Worm (Caenorhabditis elegans): ENCODE measurements around the gene pkg-2.

The pkg-2 gene

DNA sequence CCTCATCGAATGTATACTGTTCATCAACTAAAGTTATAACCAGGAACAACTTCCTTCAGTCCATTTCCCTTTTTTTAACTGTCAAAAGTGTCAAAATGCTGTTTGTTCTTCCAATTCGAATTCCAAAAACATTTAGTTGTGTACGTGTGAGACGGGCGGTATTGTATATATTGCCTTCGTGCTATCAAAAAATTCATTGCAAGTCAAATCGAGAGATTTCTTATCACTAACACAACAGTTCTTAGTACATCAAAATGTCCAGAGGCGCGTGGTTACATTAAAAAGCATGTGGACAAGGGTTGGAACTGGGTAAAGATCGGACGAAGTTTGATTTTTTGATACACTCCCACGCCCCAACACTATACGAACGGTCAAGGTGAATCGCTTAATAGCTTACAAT, 7.7 kb downstream of the pkg-2 start (continued):
- no peak for TF ChIP-seq unc-62 (GFP tag; optimal IDR thresholded peaks at IDR 0.05 in 1 of 2)
- no peak for TF ChIP-seq unc-62 (tag; optimal IDR thresholded peaks at IDR 0.05)
- no peak for TF ChIP-seq nhr-111 (GFP tag; optimal IDR thresholded peaks at IDR 0.05)
- TF ChIP-seq tra-1 (GFP tag; IDR thresholded peaks at IDR 0.05) = peak; percentile 67; the same call in 1 of the 2 replicates
- TF ChIP-seq Y105C5A.15 (GFP tag; IDR thresholded peaks at IDR 0.05) = no peak
- TF ChIP-seq Y48G9A.11 (GFP tag; IDR thresholded peaks at IDR 0.05) = no peak
- TF ChIP-seq dpl-1 (GFP tag; optimal IDR thresholded peaks at IDR 0.05) = no peak
- no peak for TF ChIP-seq ceh-62 (tag; optimal IDR thresholded peaks at IDR 0.05)
- TF ChIP-seq tag-97 (GFP tag; IDR thresholded peaks at IDR 0.05) = no peak
- TF ChIP-seq egl-27 (tag; optimal IDR thresholded peaks at IDR 0.05) = no peak
- TF ChIP-seq hmg-1.1 (GFP tag; IDR thresholded peaks at IDR 0.05) = no peak
- TF ChIP-seq vab-7 (GFP tag; IDR thresholded peaks at IDR 0.05) = no peak
- TF ChIP-seq lin-1 (GFP tag; IDR thresholded peaks at IDR 0.05) = no peak

DNA sequence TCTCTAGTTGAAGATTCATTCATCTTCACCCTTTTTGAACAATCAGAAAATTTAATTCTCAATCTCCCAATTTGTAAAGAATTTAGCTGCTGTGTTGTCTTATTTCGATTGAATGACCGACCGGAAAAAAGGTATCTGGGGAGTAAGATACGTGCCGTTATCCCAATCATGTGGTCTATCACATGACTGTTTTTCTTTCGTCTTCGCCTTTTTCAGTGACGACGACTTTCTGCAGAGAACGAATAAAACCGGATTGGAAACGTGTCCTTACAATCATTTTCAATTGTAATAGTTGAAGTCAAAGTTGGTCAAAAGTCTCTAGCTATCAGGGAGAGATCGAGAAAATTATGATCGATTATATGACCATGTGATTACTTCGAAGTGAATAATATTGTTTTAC, 8.3 kb downstream of the pkg-2 start:
- no peak for TF ChIP-seq nhr-76 (tag; optimal IDR thresholded peaks at IDR 0.05)
- TF ChIP-seq ceh-32 (tag; optimal IDR thresholded peaks at IDR 0.05; ENCODE audit: poor library complexity) = no peak
- TF ChIP-seq mep-1 (tag; optimal IDR thresholded peaks at IDR 0.05) = peak; percentile 43
- peak; percentile 43 for TF ChIP-seq mxl-3 (GFP tag; optimal IDR thresholded peaks at IDR 0.05)
- TF ChIP-seq duxl-1 (tag; optimal IDR thresholded peaks at IDR 0.05; ENCODE audit: poor library complexity) = no peak
- peak in 1 of 2 experiments; percentile 56 for TF ChIP-seq lsy-2 (tag; optimal IDR thresholded peaks at IDR 0.05)
- TF ChIP-seq daf-19 (GFP tag; conservative IDR thresholded peaks at IDR 0.05) = no peak
- TF ChIP-seq ztf-11 (tag; optimal IDR thresholded peaks at IDR 0.05) = no peak
- TF ChIP-seq ceh-62 (tag; optimal IDR thresholded peaks at IDR 0.05) = no peak
- TF ChIP-seq dve-1 (tag; optimal IDR thresholded peaks at IDR 0.05; ENCODE audit: insufficient read depth) = no peak
- TF ChIP-seq daf-12 (tag; optimal IDR thresholded peaks at IDR 0.05) = no peak
- no peak for TF ChIP-seq nhr-10 (tag; optimal IDR thresholded peaks at IDR 0.05)
- no peak for TF ChIP-seq Y5F2A.4 (GFP tag; optimal IDR thresholded peaks at IDR 0.05)
- TF ChIP-seq ceh-28 (tag; optimal IDR thresholded peaks at IDR 0.05) = no peak
- peak; percentile 33 for TF ChIP-seq mes-2 (tag; optimal IDR thresholded peaks at IDR 0.05; ENCODE audit: poor library complexity, severe bottlenecking)
- TF ChIP-seq hlh-30 (tag; optimal IDR thresholded peaks at IDR 0.05; ENCODE audit: insufficient read depth) = peak; percentile 82
- no peak for TF ChIP-seq jun-1 (tag; optimal IDR thresholded peaks at IDR 0.05)
- TF ChIP-seq ztf-7 (tag; optimal IDR thresholded peaks at IDR 0.05) = no peak
- TF ChIP-seq nhr-41 (GFP tag; IDR thresholded peaks at IDR 0.05) = no peak
- no peak for TF ChIP-seq F10B5.3 (tag; optimal IDR thresholded peaks at IDR 0.05)
- no peak for TF ChIP-seq F49E8.2 (tag; optimal IDR thresholded peaks at IDR 0.05; ENCODE audit: borderline replicate concordance)
- no peak for TF ChIP-seq vab-7 (GFP tag; IDR thresholded peaks at IDR 0.05)
- TF ChIP-seq aly-2 (tag; optimal IDR thresholded peaks at IDR 0.05) = no peak
- no peak for TF ChIP-seq Y48G9A.11 (GFP tag; IDR thresholded peaks at IDR 0.05)
- TF ChIP-seq mdl-1 (tag; optimal IDR thresholded peaks at IDR 0.05) = peak in 1 of 2 experiments; percentile 63
- no peak for TF ChIP-seq arid-1 (GFP tag; conservative IDR thresholded peaks at IDR 0.05)
- TF ChIP-seq saeg-2 (GFP tag; IDR thresholded peaks at IDR 0.05) = no peak
- no peak for TF ChIP-seq egl-43 (GFP tag; IDR thresholded peaks at IDR 0.05)
- TF ChIP-seq zfp-2 (tag; optimal IDR thresholded peaks at IDR 0.05) = no peak
- TF ChIP-seq spr-1 (tag; optimal IDR thresholded peaks at IDR 0.05) = no peak
- 0 out of 2 replicates have a peak, but pooled peaks have one; percentile 8 for TF ChIP-seq ctbp-1 (GFP tag; IDR thresholded peaks at IDR 0.05)
- TF ChIP-seq F37D6.2 (tag; optimal IDR thresholded peaks at IDR 0.05) = no peak
- no peak for TF ChIP-seq ZK546.5 (tag; optimal IDR thresholded peaks at IDR 0.05)
- no peak for TF ChIP-seq madf-5 (GFP tag; IDR thresholded peaks at IDR 0.05)
- TF ChIP-seq attf-4 (tag; optimal IDR thresholded peaks at IDR 0.05) = no peak
- no peak for TF ChIP-seq Y105C5A.15 (GFP tag; IDR thresholded peaks at IDR 0.05)
- no peak for TF ChIP-seq fos-1 (tag; optimal IDR thresholded peaks at IDR 0.05)
- no peak for TF ChIP-seq skn-1 (tag; optimal IDR thresholded peaks at IDR 0.05)
- TF ChIP-seq nhr-102 (tag; optimal IDR thresholded peaks at IDR 0.05) = no peak
- TF ChIP-seq pha-4 (GFP tag; IDR thresholded peaks at IDR 0.05) = no peak
- no peak for TF ChIP-seq pha-4 (tag; optimal IDR thresholded peaks at IDR 0.05)
- no peak for TF ChIP-seq zip-2 (tag; optimal IDR thresholded peaks at IDR 0.05)
